Fruit fly (Drosophila melanogaster) whole organism: ENCODE measurements around the gene CG17167.

Experiments used
- CG8478 ChIP-seq: fragments of >200 bp; optimal IDR thresholded peaks from 2 replicates; lab custom pipeline; 2018; ENCODE audit warnings: inconsistent platforms
- Dll ChIP-seq: fragments of >200 bp; optimal IDR thresholded peaks from 2 replicates; lab custom pipeline; 2017
- EcR ChIP-seq, 2 experiments: fragments of >200 bp; optimal IDR thresholded peaks; 2 replicates each; lab custom pipeline; 2017; ENCODE audit warnings: missing biosample characterization in 2 of 2, missing genetic modification characterization in 2 of 2, missing genetic modification reagents in 2 of 2
- pan ChIP-seq: fragments of >200 bp; optimal IDR thresholded peaks from 2 replicates; lab custom pipeline; 2017
- psq ChIP-seq: fragments of >200 bp; optimal IDR thresholded peaks from 2 replicates; lab custom pipeline; 2017
- usp ChIP-seq: fragments of >200 bp; optimal IDR thresholded peaks from 2 replicates; lab custom pipeline; 2017; ENCODE audit warnings: missing biosample characterization, missing genetic modification characterization, mixed read lengths

dm6 chrX:23073402-23073801, 5.3 kb downstream of the CG17167 start:
- TF ChIP-seq pan (lab: Kevin White, UChicago) (no peak), psq (lab: Kevin White, UChicago) (no peak), CG8478 (lab: Kevin White, UChicago) (no peak), usp (GFP tag; lab: Kevin White, UChicago) (no peak), Dll (no peak), EcR (GFP tag; optimal IDR thresholded peaks at IDR 0.05; lab: Kevin White, UChicago) (no peak)
